Worm (Caenorhabditis elegans) whole organism, L4 larva: ENCODE data around the gene hum-4.

Source experiments
- aly-2 ChIP-seq: sonication (generic microtip); optimal IDR thresholded peaks from 2 replicates; lab custom pipeline; 2018; ENCODE audit warnings: missing biosample characterization, missing genetic modification characterization
- ama-1 ChIP-seq: fragments of 150-350 bp; optimal IDR thresholded peaks from 2 replicates; lab custom pipeline; 2014; ENCODE audit warnings: inconsistent platforms, mixed read lengths
- attf-4 ChIP-seq: sonication (generic microtip); optimal IDR thresholded peaks from 3 replicates; lab custom pipeline; 2017; ENCODE audit warnings: missing biosample characterization, missing genetic modification characterization
- ceh-32 ChIP-seq: sonication (generic microtip); optimal IDR thresholded peaks from 2 replicates; lab custom pipeline; 2016; ENCODE audit warnings: mild to moderate bottlenecking, missing genetic modification characterization, missing compliant biosample characterization; ENCODE audit not compliant: poor library complexity
- ceh-44 ChIP-seq: fragments of 200-800 bp; sonication (Bioruptor generic); IDR thresholded peaks from 2 replicates; pipeline ENCODE4 v1.3.6; 2022; ENCODE audit warnings: missing genetic modification reagents, missing genetic modification characterization, missing compliant biosample characterization
- ctbp-1 ChIP-seq: fragments of 200-800 bp; sonication (Bioruptor generic); IDR thresholded peaks from 2 replicates; pipeline ENCODE4 v1.3.6; 2022; ENCODE audit warnings: missing genetic modification reagents, missing genetic modification characterization, missing compliant biosample characterization
- daf-16 ChIP-seq, 3 experiments: sonication (generic microtip); optimal IDR thresholded peaks; 2 replicates each; lab custom pipeline; 2016 to 2017; ENCODE audit warnings: missing genetic modification characterization in 3 of 3, missing genetic modification reagents in 3 of 3, mild to moderate bottlenecking in 2 of 3, missing compliant biosample characterization in 2 of 3, missing biosample characterization in 1 of 3, moderate library complexity in 1 of 3
- dmd-6 ChIP-seq: fragments of 200-800 bp; sonication (Bioruptor generic); IDR thresholded peaks from 2 replicates; pipeline ENCODE4 v1.3.6; 2022; ENCODE audit warnings: missing genetic modification reagents, missing genetic modification characterization, missing compliant biosample characterization
- dmd-8 ChIP-seq: fragments of 200-800 bp; sonication (Bioruptor generic); IDR thresholded peaks from 2 replicates; pipeline ENCODE4 v1.3.6; 2022; ENCODE audit warnings: missing genetic modification characterization, missing compliant biosample characterization
- dpl-1 ChIP-seq: fragments of 150-350 bp; optimal IDR thresholded peaks from 2 replicates; lab custom pipeline; 2014; ENCODE audit warnings: missing biosample characterization, missing genetic modification reagents, missing genetic modification characterization
- dve-1 ChIP-seq: sonication (generic microtip); optimal IDR thresholded peaks from 2 replicates; lab custom pipeline; 2017; ENCODE audit warnings: antibody characterized with exemption, mild to moderate bottlenecking, missing genetic modification characterization, missing compliant biosample characterization; ENCODE audit not compliant: insufficient read depth
- egl-43 ChIP-seq: fragments of 200-800 bp; sonication (Bioruptor generic); IDR thresholded peaks from 2 replicates; pipeline ENCODE4 v1.3.6; 2022; ENCODE audit warnings: missing genetic modification reagents, missing genetic modification characterization, missing compliant biosample characterization
- fos-1 ChIP-seq: fragments of 150-350 bp; optimal IDR thresholded peaks from 2 replicates; lab custom pipeline; 2014; ENCODE audit warnings: missing biosample characterization, missing genetic modification characterization
- gei-8 ChIP-seq: fragments of 200-800 bp; sonication (Bioruptor generic); optimal IDR thresholded peaks from 2 replicates; lab custom pipeline; 2018; ENCODE audit warnings: mild to moderate bottlenecking, missing genetic modification characterization, missing compliant biosample characterization
- hif-1 ChIP-seq, 2 experiments: sonication (generic microtip); optimal IDR thresholded peaks; 2 replicates each; lab custom pipeline; 2016 to 2017; ENCODE audit warnings: missing compliant biosample characterization in 2 of 2, missing genetic modification characterization in 2 of 2, missing genetic modification reagents in 2 of 2, missing genotype in 2 of 2, mild to moderate bottlenecking in 1 of 2
- hlh-11 ChIP-seq: fragments of 200-800 bp; sonication (Bioruptor generic); optimal IDR thresholded peaks from 2 replicates; lab custom pipeline; 2018; ENCODE audit warnings: mild to moderate bottlenecking, missing genetic modification characterization, missing compliant biosample characterization
- hlh-30 ChIP-seq: sonication (generic microtip); optimal IDR thresholded peaks from 2 replicates; lab custom pipeline; 2017; ENCODE audit warnings: antibody characterized with exemption, mild to moderate bottlenecking, missing genetic modification characterization, missing compliant biosample characterization; ENCODE audit not compliant: insufficient read depth
- hmg-1.1 ChIP-seq: fragments of 200-800 bp; sonication (Bioruptor generic); IDR thresholded peaks from 2 replicates; pipeline ENCODE4 v1.3.6; 2022; ENCODE audit warnings: missing genetic modification reagents, missing genetic modification characterization, missing compliant biosample characterization
- jun-1 ChIP-seq: fragments of 150-350 bp; optimal IDR thresholded peaks from 2 replicates; lab custom pipeline; 2014; ENCODE audit warnings: missing biosample characterization, missing genetic modification reagents, missing genetic modification characterization
- lin-13 ChIP-seq: fragments of 150-350 bp; optimal IDR thresholded peaks from 2 replicates; lab custom pipeline; 2014; ENCODE audit warnings: missing biosample characterization, missing genetic modification reagents, missing genetic modification characterization
- lin-29 ChIP-seq: fragments of 200-800 bp; sonication (Bioruptor generic); IDR thresholded peaks from 2 replicates; pipeline ENCODE4 v1.3.6; 2022; ENCODE audit warnings: missing genetic modification reagents, missing genetic modification characterization, missing compliant biosample characterization
- lin-39 ChIP-seq: fragments of 150-350 bp; optimal IDR thresholded peaks from 2 replicates; lab custom pipeline; 2014; ENCODE audit warnings: missing biosample characterization, missing genetic modification reagents, missing genetic modification characterization
- lir-3 ChIP-seq: sonication (generic microtip); optimal IDR thresholded peaks from 2 replicates; lab custom pipeline; 2016; ENCODE audit warnings: mild to moderate bottlenecking, missing genetic modification characterization, missing compliant biosample characterization
- lsy-2 ChIP-seq, 2 experiments: fragments of 150-350 bp in 1 of 2; sonication (generic microtip) in 1 of 2; optimal IDR thresholded peaks; 2 replicates each; lab custom pipeline; 2014 to 2017; ENCODE audit warnings: missing biosample characterization in 2 of 2, missing genetic modification characterization in 2 of 2
- mdl-1 ChIP-seq, 2 experiments: fragments of 150-350 bp in 1 of 2; sonication (generic microtip) in 1 of 2; optimal IDR thresholded peaks; 2 replicates each; lab custom pipeline; 2014 to 2017; ENCODE audit warnings: missing biosample characterization in 2 of 2, missing genetic modification characterization in 2 of 2
- mdt-29 ChIP-seq: fragments of 200-800 bp; sonication (Bioruptor generic); IDR thresholded peaks from 2 replicates; pipeline ENCODE4 v1.3.6; 2022; ENCODE audit warnings: missing genetic modification reagents, missing genetic modification characterization, missing compliant biosample characterization
- mep-1 ChIP-seq: fragments of 150-350 bp; sonication (generic microtip); optimal IDR thresholded peaks from 3 replicates; lab custom pipeline; 2014; ENCODE audit warnings: missing biosample characterization, missing genetic modification characterization
- mes-2 ChIP-seq: sonication (generic microtip); optimal IDR thresholded peaks from 2 replicates; lab custom pipeline; 2016; ENCODE audit warnings: missing genotype, mild to moderate bottlenecking, missing genetic modification characterization, missing compliant biosample characterization; ENCODE audit not compliant: poor library complexity, severe bottlenecking
- mxl-2 ChIP-seq: fragments of 200-800 bp; sonication (Bioruptor generic); conservative IDR thresholded peaks from 2 replicates; pipeline ENCODE4 v1.3.6; 2022; ENCODE audit warnings: missing genetic modification reagents, missing genetic modification characterization, missing compliant biosample characterization
- nhr-102 ChIP-seq: sonication (generic microtip); optimal IDR thresholded peaks from 2 replicates; lab custom pipeline; 2016; ENCODE audit warnings: mild to moderate bottlenecking, missing genetic modification characterization, moderate library complexity, missing compliant biosample characterization
- nhr-11 ChIP-seq: fragments of 150-350 bp; optimal IDR thresholded peaks from 2 replicates; lab custom pipeline; 2014; ENCODE audit warnings: missing biosample characterization, missing genetic modification characterization
- nhr-237 ChIP-seq: sonication (generic microtip); optimal IDR thresholded peaks from 2 replicates; lab custom pipeline; 2017; ENCODE audit warnings: missing biosample characterization, missing genetic modification characterization
- nhr-25 ChIP-seq: sonication (generic microtip); optimal IDR thresholded peaks from 2 replicates; lab custom pipeline; 2017; ENCODE audit warnings: missing genetic modification characterization, mild to moderate bottlenecking, missing compliant biosample characterization, antibody characterized with exemption, moderate library complexity, borderline replicate concordance; ENCODE audit not compliant: insufficient read depth
- nhr-28 ChIP-seq: fragments of 150-350 bp; optimal IDR thresholded peaks from 2 replicates; lab custom pipeline; 2014; ENCODE audit warnings: missing biosample characterization, missing genetic modification characterization
- nhr-48 ChIP-seq: sonication (generic microtip); optimal IDR thresholded peaks from 2 replicates; lab custom pipeline; 2016; ENCODE audit warnings: mild to moderate bottlenecking, missing genetic modification characterization, missing compliant biosample characterization
- nhr-6 ChIP-seq: fragments of 150-350 bp; optimal IDR thresholded peaks from 2 replicates; lab custom pipeline; 2014; ENCODE audit warnings: missing biosample characterization, missing genetic modification characterization
- nhr-77 ChIP-seq: fragments of 150-350 bp; optimal IDR thresholded peaks from 2 replicates; lab custom pipeline; 2014; ENCODE audit warnings: missing biosample characterization, missing genetic modification characterization
- pqm-1 ChIP-seq: sonication (generic microtip); optimal IDR thresholded peaks from 2 replicates; lab custom pipeline; 2017; ENCODE audit warnings: missing biosample characterization, missing genetic modification characterization
- snpc-1.2 ChIP-seq: fragments of 200-800 bp; sonication (Bioruptor generic); IDR thresholded peaks from 2 replicates; pipeline ENCODE4 v1.3.6; 2022; ENCODE audit warnings: missing genetic modification reagents, missing genetic modification characterization, missing compliant biosample characterization
- tra-1 ChIP-seq: fragments of 200-800 bp; sonication (Bioruptor generic); IDR thresholded peaks from 2 replicates; pipeline ENCODE4 v1.3.6; 2022; ENCODE audit warnings: missing genetic modification reagents, missing genetic modification characterization, missing compliant biosample characterization
- unc-62 ChIP-seq, 3 experiments: fragments of 150-350 bp in 1 of 3; sonication (generic microtip); optimal IDR thresholded peaks in 2 of 3; peaks in 1 of 3; 1 replicate in 1 of 3; 2 replicates in 2 of 3; lab custom pipeline; 2014 to 2017; ENCODE audit warnings: missing biosample characterization in 3 of 3, missing genetic modification characterization in 3 of 3, missing genetic modification reagents in 3 of 3, missing genotype in 1 of 3
- zag-1 ChIP-seq: fragments of 150-350 bp; optimal IDR thresholded peaks from 2 replicates; lab custom pipeline; 2014; ENCODE audit warnings: missing biosample characterization, missing genetic modification characterization
- zip-11 ChIP-seq: fragments of 200-800 bp; sonication (Bioruptor generic); IDR thresholded peaks from 2 replicates; pipeline ENCODE4 v1.3.6; 2022; ENCODE audit warnings: missing genetic modification characterization, missing compliant biosample characterization
- zip-2 ChIP-seq: fragments of 150-350 bp; optimal IDR thresholded peaks from 2 replicates; lab custom pipeline; 2014; ENCODE audit warnings: missing biosample characterization, missing genetic modification characterization

The hum-4 gene

ce11 chrX:11465215-11465614 is 31.8 kb upstream of the hum-4 start, which contains the start of gene lin-14 (continued):
- TF ChIP-seq ctbp-1 (GFP tag; lab: Robert Waterston, UW), result 0 out of 2 replicates have a peak, but pooled peaks have one; percentile 37
- TF ChIP-seq mxl-2 (GFP tag; lab: Robert Waterston, UW), result no peak
- TF ChIP-seq mdl-1 (tag; optimal IDR thresholded peaks at IDR 0.05; lab: Kevin White, UChicago), result peak; percentile 47 to 69
- peak; percentile 29 for TF ChIP-seq dpl-1
- TF ChIP-seq tra-1, result peak; percentile 64; the same call in 1 of the 2 replicates
- no peak for TF ChIP-seq dmd-8
- peak; percentile 44 for TF ChIP-seq mes-2 (tag; lab: Kevin White, UChicago)
- TF ChIP-seq nhr-28, result peak; percentile 79
- TF ChIP-seq, all 104 proteins: peak for 33

DNA sequence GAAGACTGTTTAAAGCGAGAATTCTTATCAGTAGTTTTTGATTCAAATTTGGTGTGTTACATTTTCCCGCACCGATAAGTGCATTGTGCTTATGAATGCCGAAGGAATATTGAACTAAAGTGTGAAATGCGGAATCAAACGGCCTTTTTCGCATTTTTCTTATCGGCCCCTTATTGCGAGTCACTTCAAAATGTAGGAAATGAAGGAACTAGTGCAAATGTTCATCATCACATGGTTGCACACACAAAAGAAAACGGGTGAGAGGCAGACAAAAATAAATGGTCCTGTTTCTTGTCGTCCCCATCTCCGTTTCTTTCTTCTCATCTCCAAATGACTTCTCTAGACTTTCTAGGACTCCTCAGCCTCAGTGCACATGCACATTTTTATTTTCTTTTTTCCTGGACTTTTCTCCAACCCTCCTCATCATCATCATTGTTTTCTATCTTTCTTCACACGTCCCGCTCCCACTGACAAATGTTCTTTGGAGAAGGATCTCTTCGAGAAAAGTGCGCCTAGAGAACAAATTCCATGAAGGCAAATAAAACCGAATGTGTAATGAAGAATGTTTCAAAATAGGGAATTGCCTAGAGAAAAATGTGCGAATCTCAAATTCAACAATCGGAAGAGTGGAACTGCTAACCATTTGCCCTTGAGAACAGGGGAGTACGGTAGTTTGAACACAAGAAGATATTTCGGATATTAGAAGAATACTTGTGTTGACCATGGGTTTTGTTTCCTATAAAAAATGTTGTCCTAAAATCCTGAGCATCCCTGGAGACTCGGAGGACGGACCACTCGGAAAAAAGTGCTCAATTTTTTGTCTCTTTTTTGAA is 31.1 kb upstream of the hum-4 start:
- TF ChIP-seq nhr-28 (peak; percentile 70), lin-29 (GFP tag; lab: Robert Waterston, UW) (no peak), fos-1 (no peak), mdl-1 (tag; optimal IDR thresholded peaks at IDR 0.05; lab: Kevin White, UChicago) (peak in 1 of 2 experiments; percentile 58), attf-4 (tag; lab: Kevin White, UChicago) (no peak), dmd-6 (GFP tag; lab: Robert Waterston, UW) (peak; percentile 68), lin-39 (tag; lab: Kevin White, UChicago) (no peak), jun-1 (tag; lab: Kevin White, UChicago) (peak; percentile 32), dve-1 (tag; lab: Kevin White, UChicago) (peak; percentile 21), mdt-29 (peak; percentile 26; the same call in 1 of the 2 replicates), nhr-11 (tag; lab: Kevin White, UChicago) (peak; percentile 68), nhr-48 (peak; percentile 9), tra-1 (0 out of 2 replicates have a peak, but pooled peaks have one; percentile 5), zag-1 (tag; lab: Kevin White, UChicago) (no peak), unc-62 (GFP tag; optimal IDR thresholded peaks at IDR 0.05 in 1 of 2; lab: Kevin White, UChicago) (peak in 1 of 2 experiments; percentile 95), unc-62 (tag; optimal IDR thresholded peaks at IDR 0.05; lab: Kevin White, UChicago) (no peak), mep-1 (tag; lab: Kevin White, UChicago) (peak; percentile 54), lsy-2 (tag; optimal IDR thresholded peaks at IDR 0.05; lab: Kevin White, UChicago) (peak in 1 of 2 experiments; percentile 17), nhr-77 (tag; lab: Kevin White, UChicago) (peak; percentile 73), snpc-1.2 (GFP tag; lab: Robert Waterston, UW) (no peak), nhr-25 (no peak), hlh-30 (tag; lab: Kevin White, UChicago) (peak; percentile 67), ceh-44 (GFP tag; lab: Robert Waterston, UW) (no peak), daf-16 (GFP tag; optimal IDR thresholded peaks at IDR 0.05; lab: Kevin White, UChicago) (no peak), daf-16 (tag; optimal IDR thresholded peaks at IDR 0.05; lab: Kevin White, UChicago) (peak; percentile 38), hlh-11 (tag; lab: Kevin White, UChicago) (peak; percentile 56), nhr-237 (tag; lab: Kevin White, UChicago) (no peak), nhr-6 (tag; lab: Kevin White, UChicago) (peak; percentile 18), pqm-1 (tag; lab: Kevin White, UChicago) (peak; percentile 93)

DNA sequence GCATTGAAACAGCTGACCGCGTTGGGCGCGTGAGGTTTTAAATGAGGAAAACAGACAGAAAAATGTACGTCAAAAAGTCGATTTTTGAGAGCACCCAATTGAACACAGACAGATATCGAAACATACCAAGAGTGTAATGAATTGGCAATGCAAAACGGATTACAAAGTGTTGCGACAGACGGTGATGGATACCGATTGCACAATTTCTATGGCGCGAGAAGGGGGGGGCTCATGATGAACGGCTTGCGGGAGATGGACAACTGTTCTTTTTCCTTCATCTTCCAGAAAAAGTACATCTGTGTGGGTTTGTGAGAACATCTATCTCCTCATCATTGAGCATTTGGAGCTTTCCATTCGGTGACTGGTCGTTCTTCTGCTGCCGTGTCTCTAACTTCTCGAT is 30.2 kb upstream of the hum-4 start:
- no peak for TF ChIP-seq ceh-32 (tag; lab: Kevin White, UChicago)
- peak; percentile 35 for TF ChIP-seq hlh-11 (tag; lab: Kevin White, UChicago)
- no peak for TF ChIP-seq dpl-1
- TF ChIP-seq mxl-2 (GFP tag; lab: Robert Waterston, UW), result no peak
- TF ChIP-seq zip-2, result no peak
- no peak for TF ChIP-seq hmg-1.1 (GFP tag; lab: Robert Waterston, UW)
- TF ChIP-seq nhr-48, result no peak
- TF ChIP-seq ama-1, result no peak
- peak; percentile 6 for TF ChIP-seq nhr-28
- TF ChIP-seq lir-3 (tag; lab: Kevin White, UChicago), result no peak
- peak; percentile 43 for TF ChIP-seq hlh-30 (tag; lab: Kevin White, UChicago)
- no peak for TF ChIP-seq nhr-102 (tag; lab: Kevin White, UChicago)
- no peak for TF ChIP-seq lin-13 (GFP tag; lab: Kevin White, UChicago)
- no peak for TF ChIP-seq aly-2 (tag; lab: Kevin White, UChicago)
- TF ChIP-seq zag-1 (tag; lab: Kevin White, UChicago), result no peak
- no peak for TF ChIP-seq snpc-1.2 (GFP tag; lab: Robert Waterston, UW)
- TF ChIP-seq gei-8 (GFP tag; lab: Kevin White, UChicago), result no peak
- no peak for TF ChIP-seq zip-11 (GFP tag; lab: Robert Waterston, UW)
- TF ChIP-seq egl-43 (GFP tag; lab: Robert Waterston, UW), result no peak
- no peak for TF ChIP-seq hif-1 (tag; optimal IDR thresholded peaks at IDR 0.05; lab: Kevin White, UChicago)
